Worm (Caenorhabditis elegans) whole organism, dauer: ENCODE measurements around the gene srd-21.
"Not testable (repeated sequence)": the region's sequence is repeated elsewhere in the genome, so short reads cannot be mapped to it uniquely, and the experiment has no call there.

ENCODE experiments used
- unc-62 ChIP-seq: sonication (generic microtip); optimal IDR thresholded peaks from 2 replicates; lab custom pipeline; 2017; ENCODE audit warnings: missing biosample characterization, missing genetic modification reagents, missing genetic modification characterization

The srd-21 gene

ce11 chrV:16646372-16646771, 16.7 kb downstream of the srd-21 start, which contains the start of gene W06G6.9:
Gene W06G6.9, minus strand, starts transcription at chrV:16646472.
- no peak for TF ChIP-seq unc-62

ce11 chrV:16647093-16647492, 17.4 kb downstream of the srd-21 start, which contains the start of gene W06G6.10:
Gene W06G6.10, minus strand, starts transcription at chrV:16647193.
- no peak for TF ChIP-seq unc-62

- no peak for TF ChIP-seq unc-62
Measured at ce11 chrV:16648317-16649018, 18.8 kb downstream of the srd-21 start, which contains the start of gene W06G6.20. Gene W06G6.20, minus strand, starts transcription at chrV:16648367.

ce11 chrV:16649200-16649599, 19.5 kb downstream of the srd-21 start, which contains the start of gene W06G6.11:
Gene W06G6.11, minus strand, starts transcription at chrV:16649300.
- TF ChIP-seq unc-62: not testable (repeated sequence)

- not testable (repeated sequence) for TF ChIP-seq unc-62
Measured at ce11 chrV:16654242-16654641, 24.5 kb downstream of the srd-21 start, which contains the start of gene W06G6.15. Gene W06G6.15, plus strand, starts transcription at chrV:16654542.

ce11 chrV:16660816-16661215, 31.1 kb downstream of the srd-21 start, which contains the start of gene Y70C5B.2:
Gene Y70C5B.2, minus strand, starts transcription at chrV:16660916.
- TF ChIP-seq unc-62: not testable (repeated sequence)

ce11 chrV:16666647-16667046, 36.9 kb downstream of the srd-21 start, which contains the start of gene F14F8.14:
Gene F14F8.14, minus strand, starts transcription at chrV:16666747.
- TF ChIP-seq unc-62: no peak

ce11 chrV:16668473-16668872, 38.8 kb downstream of the srd-21 start, which contains the start of gene F14F8.9:
Gene F14F8.9, minus strand, starts transcription at chrV:16668573.
- no peak for TF ChIP-seq unc-62

ce11 chrV:16671190-16671589, 41.5 kb downstream of the srd-21 start, which contains the start of gene str-61:
Gene str-61, minus strand, starts transcription at chrV:16671290.
- TF ChIP-seq unc-62: no peak

- TF ChIP-seq unc-62: no peak
Measured at ce11 chrV:16672198-16672597, 42.5 kb downstream of the srd-21 start, which contains the start of gene F14F8.8. Gene F14F8.8, minus strand, starts transcription at chrV:16672298.

- TF ChIP-seq unc-62: no peak
Measured at ce11 chrV:16674399-16674798, 44.7 kb downstream of the srd-21 start.

ce11 chrV:16675553-16675952, 45.9 kb downstream of the srd-21 start, which contains the start of gene srz-1:
Gene srz-1, plus strand, starts transcription at chrV:16675853.
- TF ChIP-seq unc-62: no peak

- no peak for TF ChIP-seq unc-62
Measured at ce11 chrV:16679237-16679636, 49.5 kb downstream of the srd-21 start, which contains the start of gene srz-103. Gene srz-103, minus strand, starts transcription at chrV:16679337.

- TF ChIP-seq unc-62: no peak
Measured at ce11 chrV:16679981-16680380, 50.3 kb downstream of the srd-21 start, which contains the start of gene srw-44. Gene srw-44, plus strand, starts transcription at chrV:16680281.
